Worm (Caenorhabditis elegans) whole organism, L1 larva: ENCODE results near the gene Y41C4A.18.

Experiments used
- aha-1 ChIP-seq: fragments of 150-350 bp; optimal IDR thresholded peaks from 2 replicates; lab custom pipeline; 2014; ENCODE audit warnings: missing biosample characterization, missing genetic modification characterization
- aly-2 ChIP-seq: fragments of 150-350 bp; optimal IDR thresholded peaks from 2 replicates; lab custom pipeline; 2014; ENCODE audit warnings: missing biosample characterization, missing genetic modification characterization
- ama-1 ChIP-seq: fragments of 150-350 bp; optimal IDR thresholded peaks from 2 replicates; lab custom pipeline; 2014
- ceh-63 ChIP-seq: fragments of 200-800 bp; sonication (Bioruptor generic); optimal IDR thresholded peaks from 2 replicates; lab custom pipeline; 2018; ENCODE audit warnings: mild to moderate bottlenecking, missing genetic modification characterization, missing compliant biosample characterization
- ceh-8 ChIP-seq: fragments of 200-800 bp; sonication (Bioruptor generic); optimal IDR thresholded peaks from 2 replicates; lab custom pipeline; 2018; ENCODE audit warnings: mild to moderate bottlenecking, missing genetic modification characterization, moderate library complexity, missing compliant biosample characterization
- ceh-88 ChIP-seq: fragments of 200-800 bp; sonication (Bioruptor generic); IDR thresholded peaks from 2 replicates; pipeline ENCODE4 v1.3.6; 2022; ENCODE audit warnings: missing genetic modification characterization, missing compliant biosample characterization
- ceh-90 ChIP-seq: sonication (generic microtip); optimal IDR thresholded peaks from 2 replicates; lab custom pipeline; 2016; ENCODE audit warnings: missing genetic modification characterization, missing compliant biosample characterization
- dpl-1 ChIP-seq, 3 experiments: fragments of 150-350 bp in 2 of 3; sonication (generic microtip) in 1 of 3; optimal IDR thresholded peaks; 2 replicates each; lab custom pipeline; 2014 to 2017; ENCODE audit warnings: missing biosample characterization in 3 of 3, missing genetic modification characterization in 3 of 3, missing genetic modification reagents in 3 of 3
- dsc-1 ChIP-seq: sonication (generic microtip); optimal IDR thresholded peaks from 2 replicates; lab custom pipeline; 2016; ENCODE audit warnings: mild to moderate bottlenecking, missing genetic modification characterization, missing compliant biosample characterization
- efl-1 ChIP-seq, 4 experiments: fragments of 150-350 bp; optimal IDR thresholded peaks in 3 of 4; peaks in 1 of 4; 1 replicate in 1 of 4; 2 replicates in 3 of 4; lab custom pipeline; 2014; ENCODE audit warnings: missing biosample characterization in 2 of 4, missing genetic modification characterization in 2 of 4, missing genetic modification reagents in 2 of 4
- egl-13 ChIP-seq: sonication (generic microtip); optimal IDR thresholded peaks from 2 replicates; lab custom pipeline; 2016; ENCODE audit warnings: missing genotype, missing genetic modification reagents, missing genetic modification characterization, missing compliant biosample characterization
- elt-2 ChIP-seq: sonication (generic microtip); optimal IDR thresholded peaks from 2 replicates; lab custom pipeline; 2016; ENCODE audit warnings: missing genetic modification characterization, mild to moderate bottlenecking, inconsistent platforms, missing compliant biosample characterization, missing genetic modification reagents
- ets-5 ChIP-seq: fragments of 200-800 bp; sonication (Bioruptor generic); IDR thresholded peaks from 2 replicates; pipeline ENCODE4 v1.3.6; 2022; ENCODE audit warnings: missing genetic modification characterization, missing compliant biosample characterization
- fkh-10 ChIP-seq: sonication (generic microtip); optimal IDR thresholded peaks from 2 replicates; lab custom pipeline; 2017; ENCODE audit warnings: missing biosample characterization, missing genetic modification reagents, missing genetic modification characterization
- fkh-4 ChIP-seq: sonication (generic microtip); optimal IDR thresholded peaks from 2 replicates; lab custom pipeline; 2016; ENCODE audit warnings: missing compliant biosample characterization, missing genetic modification characterization, borderline replicate concordance
- fkh-8 ChIP-seq: sonication (generic microtip); optimal IDR thresholded peaks from 2 replicates; lab custom pipeline; 2016; ENCODE audit warnings: mild to moderate bottlenecking, missing genetic modification characterization, missing compliant biosample characterization
- grh-1 ChIP-seq: fragments of 200-800 bp; sonication (Bioruptor generic); IDR thresholded peaks from 2 replicates; pipeline ENCODE4 v1.3.6; 2022; ENCODE audit warnings: missing genetic modification reagents, missing genetic modification characterization, missing compliant biosample characterization
- hlh-17 ChIP-seq: fragments of 200-800 bp; sonication (Bioruptor generic); optimal IDR thresholded peaks from 2 replicates; lab custom pipeline; 2018; ENCODE audit warnings: missing genetic modification characterization, mild to moderate bottlenecking, missing compliant biosample characterization, moderate library complexity, borderline replicate concordance
- hpl-2 ChIP-seq: fragments of 150-350 bp; optimal IDR thresholded peaks from 2 replicates; lab custom pipeline; 2014; ENCODE audit warnings: missing biosample characterization, missing genetic modification reagents, missing genetic modification characterization
- irx-1 ChIP-seq: sonication (generic microtip); optimal IDR thresholded peaks from 2 replicates; lab custom pipeline; 2016; ENCODE audit warnings: missing genetic modification characterization, missing compliant biosample characterization
- lin-13 ChIP-seq: fragments of 150-350 bp; optimal IDR thresholded peaks from 2 replicates; lab custom pipeline; 2014; ENCODE audit warnings: missing biosample characterization, missing genetic modification reagents, missing genetic modification characterization
- lin-14 ChIP-seq: fragments of 200-800 bp; sonication (Bioruptor generic); optimal IDR thresholded peaks from 2 replicates; lab custom pipeline; 2018; ENCODE audit warnings: mild to moderate bottlenecking, missing genetic modification characterization, moderate library complexity, missing compliant biosample characterization
- lin-15B ChIP-seq: fragments of 150-350 bp; sonication (generic microtip); optimal IDR thresholded peaks from 3 replicates; lab custom pipeline; 2014; ENCODE audit warnings: missing biosample characterization, missing genetic modification characterization
- lin-35 ChIP-seq, 2 experiments: fragments of 150-350 bp; optimal IDR thresholded peaks; 2 replicates each; lab custom pipeline; 2014; ENCODE audit warnings: missing biosample characterization in 2 of 2, missing genetic modification characterization in 2 of 2, missing genetic modification reagents in 2 of 2
- lin-39 ChIP-seq: fragments of 150-350 bp; optimal IDR thresholded peaks from 2 replicates; lab custom pipeline; 2014; ENCODE audit warnings: missing biosample characterization, missing genetic modification reagents, missing genetic modification characterization
- lsy-2 ChIP-seq, 2 experiments: fragments of 150-350 bp; optimal IDR thresholded peaks; 2 replicates each; lab custom pipeline; 2014; ENCODE audit warnings: missing biosample characterization in 2 of 2, missing genetic modification characterization in 2 of 2
- mdl-1 ChIP-seq, 2 experiments: fragments of 150-350 bp; optimal IDR thresholded peaks; 2 replicates each; lab custom pipeline; 2014 to 2017; ENCODE audit warnings: missing biosample characterization in 2 of 2, missing genetic modification characterization in 2 of 2, inconsistent platforms in 1 of 2
- mef-2 ChIP-seq: fragments of 150-350 bp; optimal IDR thresholded peaks from 2 replicates; lab custom pipeline; 2014; ENCODE audit warnings: missing biosample characterization, missing genetic modification characterization
- mep-1 ChIP-seq: fragments of 150-350 bp; optimal IDR thresholded peaks from 2 replicates; lab custom pipeline; 2014; ENCODE audit warnings: missing biosample characterization, missing genetic modification characterization
- nhr-11 ChIP-seq: fragments of 150-350 bp; optimal IDR thresholded peaks from 2 replicates; lab custom pipeline; 2014; ENCODE audit warnings: missing biosample characterization, missing genetic modification characterization
- nhr-20 ChIP-seq: sonication (generic microtip); optimal IDR thresholded peaks from 2 replicates; lab custom pipeline; 2016; ENCODE audit warnings: mild to moderate bottlenecking, missing genetic modification characterization, missing compliant biosample characterization
- nhr-28 ChIP-seq: fragments of 150-350 bp; optimal IDR thresholded peaks from 2 replicates; lab custom pipeline; 2014; ENCODE audit warnings: missing biosample characterization, missing genetic modification characterization
- nhr-47 ChIP-seq: sonication (generic microtip); optimal IDR thresholded peaks from 2 replicates; lab custom pipeline; 2016; ENCODE audit warnings: mild to moderate bottlenecking, missing genetic modification characterization, moderate library complexity, missing compliant biosample characterization
- nhr-71 ChIP-seq: sonication (generic microtip); optimal IDR thresholded peaks from 2 replicates; lab custom pipeline; 2016; ENCODE audit warnings: mild to moderate bottlenecking, missing genetic modification characterization, moderate library complexity, missing compliant biosample characterization
- nhr-76 ChIP-seq: sonication (generic microtip); optimal IDR thresholded peaks from 2 replicates; lab custom pipeline; 2017; ENCODE audit warnings: missing biosample characterization, missing genetic modification characterization
- nhr-77 ChIP-seq: fragments of 150-350 bp; optimal IDR thresholded peaks from 2 replicates; lab custom pipeline; 2014; ENCODE audit warnings: missing biosample characterization, missing genetic modification characterization
- nhr-85 ChIP-seq: sonication (generic microtip); peaks from one replicate; lab custom pipeline; 2016; ENCODE audit warnings: missing genetic modification characterization, inconsistent platforms, missing compliant biosample characterization
- pag-3 ChIP-seq: sonication (generic microtip); optimal IDR thresholded peaks from 2 replicates; lab custom pipeline; 2017; ENCODE audit warnings: missing genetic modification characterization, mild to moderate bottlenecking, missing compliant biosample characterization, antibody characterized with exemption, borderline replicate concordance; ENCODE audit not compliant: insufficient read depth
- pax-3 ChIP-seq: fragments of 200-800 bp; sonication (Bioruptor generic); optimal IDR thresholded peaks from 2 replicates; lab custom pipeline; 2018; ENCODE audit warnings: mild to moderate bottlenecking, missing genetic modification characterization, moderate library complexity, missing compliant biosample characterization
- pqm-1 ChIP-seq: sonication (generic microtip); optimal IDR thresholded peaks from 3 replicates; lab custom pipeline; 2017; ENCODE audit warnings: missing biosample characterization, missing genetic modification characterization
- skn-1 ChIP-seq: fragments of 150-350 bp; optimal IDR thresholded peaks from 2 replicates; lab custom pipeline; 2014; ENCODE audit warnings: missing biosample characterization, missing genetic modification characterization
- snpc-4 ChIP-seq: fragments of 150-350 bp; optimal IDR thresholded peaks from 2 replicates; lab custom pipeline; 2014; ENCODE audit warnings: missing biosample characterization, missing genetic modification characterization
- sox-4 ChIP-seq: sonication (generic microtip); optimal IDR thresholded peaks from 2 replicates; lab custom pipeline; 2016; ENCODE audit warnings: missing genetic modification characterization, missing compliant biosample characterization
- sptf-1 ChIP-seq: fragments of 150-350 bp; optimal IDR thresholded peaks from 2 replicates; lab custom pipeline; 2014; ENCODE audit warnings: missing biosample characterization, missing genetic modification characterization
- unc-62 ChIP-seq: fragments of 150-350 bp; optimal IDR thresholded peaks from 2 replicates; lab custom pipeline; 2014; ENCODE audit warnings: missing biosample characterization, missing genetic modification reagents, missing genetic modification characterization
- unc-86 ChIP-seq: sonication (generic microtip); optimal IDR thresholded peaks from 2 replicates; lab custom pipeline; 2016; ENCODE audit warnings: missing genetic modification characterization, missing compliant biosample characterization
- vab-15 ChIP-seq: sonication (generic microtip); optimal IDR thresholded peaks from 2 replicates; lab custom pipeline; 2017; ENCODE audit warnings: missing genotype, mild to moderate bottlenecking, missing genetic modification characterization, missing compliant biosample characterization
- xbp-1 ChIP-seq: sonication (generic microtip); optimal IDR thresholded peaks from 2 replicates; lab custom pipeline; 2016; ENCODE audit warnings: missing genetic modification characterization, missing compliant biosample characterization
- ztf-11 ChIP-seq, 2 experiments: sonication (generic microtip); optimal IDR thresholded peaks; 2 replicates each; lab custom pipeline; 2016 to 2017; ENCODE audit warnings: missing genetic modification characterization in 2 of 2, missing biosample characterization in 1 of 2, missing compliant biosample characterization in 1 of 2
- ztf-4 ChIP-seq: fragments of 150-350 bp; optimal IDR thresholded peaks from 2 replicates; lab custom pipeline; 2014; ENCODE audit warnings: missing biosample characterization, missing genetic modification characterization

Y41C4A.18 gene

ce11 chrIII:11718548-11718947 lies 11.9 kb upstream of the Y41C4A.18 start, which contains the start of gene Y41C4A.9:
Y41C4A.9 (minus strand) TSS chrIII:11718645.
- TF ChIP-seq dpl-1 (GFP tag; optimal IDR thresholded peaks at IDR 0.05; lab: Kevin White, UChicago) (peak in 1 of 3 experiments; percentile 22), elt-2 (no peak), hpl-2 (GFP tag; lab: Kevin White, UChicago) (no peak), nhr-85 (tag; lab: Kevin White, UChicago) (peak; percentile 73), efl-1 (optimal IDR thresholded peaks at IDR 0.05; lab: Kevin White, UChicago) (peak; percentile 29 to 58), efl-1 (GFP tag; optimal IDR thresholded peaks at IDR 0.05 in 1 of 2; lab: Kevin White, UChicago) (peak; percentile 10 to 87)

- TF ChIP-seq nhr-11 (tag; lab: Kevin White, UChicago) (no peak), nhr-71 (tag; lab: Kevin White, UChicago) (peak; percentile 86), lin-14 (GFP tag; lab: Kevin White, UChicago) (no peak), sox-4 (tag; lab: Kevin White, UChicago) (no peak), ama-1 (no peak), xbp-1 (tag; lab: Kevin White, UChicago) (peak; percentile 76), sptf-1 (no peak), pax-3 (tag; lab: Kevin White, UChicago) (peak; percentile 68), egl-13 (tag; lab: Kevin White, UChicago) (peak; percentile 25), skn-1 (tag; lab: Kevin White, UChicago) (peak; percentile 80), efl-1 (optimal IDR thresholded peaks at IDR 0.05; lab: Kevin White, UChicago) (peak; percentile 98 to 99), efl-1 (GFP tag; optimal IDR thresholded peaks at IDR 0.05 in 1 of 2; lab: Kevin White, UChicago) (peak; percentile 100), vab-15 (tag; lab: Kevin White, UChicago) (no peak), fkh-4 (tag; lab: Kevin White, UChicago) (no peak), lin-15B (tag; lab: Kevin White, UChicago) (peak; percentile 65), grh-1 (GFP tag; lab: Robert Waterston, UW) (peak; percentile 67), dsc-1 (tag; lab: Kevin White, UChicago) (peak; percentile 71), unc-62 (GFP tag; lab: Kevin White, UChicago) (no peak), nhr-28 (tag; lab: Kevin White, UChicago) (no peak), unc-86 (peak; percentile 60), aly-2 (tag; lab: Kevin White, UChicago) (peak; percentile 1), aha-1 (tag; lab: Kevin White, UChicago) (no peak), lin-39 (tag; lab: Kevin White, UChicago) (peak; percentile 1), nhr-76 (tag; lab: Kevin White, UChicago) (no peak), fkh-10 (GFP tag; lab: Kevin White, UChicago) (no peak), ets-5 (GFP tag; lab: Robert Waterston, UW) (no peak), mef-2 (no peak), lin-35 (GFP tag; optimal IDR thresholded peaks at IDR 0.05; lab: Kevin White, UChicago) (peak; percentile 99), lsy-2 (tag; optimal IDR thresholded peaks at IDR 0.05; lab: Kevin White, UChicago) (peak; percentile 74 to 84), ztf-11 (tag; optimal IDR thresholded peaks at IDR 0.05; lab: Kevin White, UChicago) (peak in 1 of 2 experiments; percentile 19), pag-3 (no peak), ceh-63 (GFP tag; lab: Kevin White, UChicago) (no peak), ceh-88 (GFP tag; lab: Robert Waterston, UW) (no peak), lin-13 (GFP tag; lab: Kevin White, UChicago) (peak; percentile 49), snpc-4 (tag; lab: Kevin White, UChicago) (peak; percentile 29), hlh-17 (no peak), ztf-4 (no peak), nhr-20 (tag; lab: Kevin White, UChicago) (peak; percentile 80), mdl-1 (tag; optimal IDR thresholded peaks at IDR 0.05; lab: Kevin White, UChicago) (peak in 1 of 2 experiments; percentile 58), ceh-8 (GFP tag; lab: Kevin White, UChicago) (peak; percentile 29), nhr-47 (peak; percentile 87), fkh-8 (tag; lab: Kevin White, UChicago) (peak; percentile 63), ceh-90 (tag; lab: Kevin White, UChicago) (no peak), nhr-77 (tag; lab: Kevin White, UChicago) (peak; percentile 92), pqm-1 (no peak), mep-1 (tag; lab: Kevin White, UChicago) (peak; percentile 62), irx-1 (tag; lab: Kevin White, UChicago) (peak; percentile 76)
These were observed 11.0 kb upstream of the Y41C4A.18 start, which contains the start of the genes elb-1 and Y41C4A.11 for ce11 chrIII:11719400-11719875. elb-1 (minus strand) TSS chrIII:11719450. Y41C4A.11 (plus strand) TSS chrIII:11719860.
